Fruit fly (Drosophila melanogaster) whole organism, embryonic: ENCODE data around the gene CG2120.

Experiments used
- Antp ChIP-seq: fragments of 200-800 bp; sonication (Bioruptor generic); optimal IDR thresholded peaks from 3 replicates; lab custom pipeline; 2016; ENCODE audit warnings: missing biosample characterization, missing genetic modification characterization
- CG10209 ChIP-seq: fragments of 200-800 bp; sonication (Bioruptor generic); optimal IDR thresholded peaks from 3 replicates; lab custom pipeline; 2017; ENCODE audit warnings: missing biosample characterization, mild to moderate bottlenecking, missing genetic modification characterization, missing genetic modification reagents
- CG10543 ChIP-seq: fragments of 200-800 bp; sonication (Bioruptor generic); optimal IDR thresholded peaks from 3 replicates; lab custom pipeline; 2017; ENCODE audit warnings: missing biosample characterization, mild to moderate bottlenecking, missing genetic modification characterization, moderate library complexity
- CG11560 ChIP-seq: fragments of 200-800 bp; sonication (Bioruptor generic); IDR thresholded peaks from 3 replicates; pipeline ENCODE4 v1.3.6; 2022; ENCODE audit warnings: missing biosample characterization, missing genetic modification characterization
- CG11723 ChIP-seq: fragments of 200-800 bp; sonication (Bioruptor generic); optimal IDR thresholded peaks from 2 replicates; lab custom pipeline; 2017; ENCODE audit warnings: missing biosample characterization, mild to moderate bottlenecking, missing genetic modification characterization
- CG12299 ChIP-seq: fragments of 200-800 bp; sonication (Bioruptor generic); optimal IDR thresholded peaks from 2 replicates; lab custom pipeline; 2018; ENCODE audit warnings: missing biosample characterization, mild to moderate bottlenecking, missing genetic modification characterization
- CG12659 ChIP-seq: fragments of 200-800 bp; sonication (Bioruptor generic); optimal IDR thresholded peaks from 3 replicates; lab custom pipeline; 2017; ENCODE audit warnings: mild to moderate bottlenecking, missing biosample characterization, missing genetic modification reagents, missing genetic modification characterization
- CG12769 ChIP-seq: fragments of 200-800 bp; sonication (Bioruptor generic); optimal IDR thresholded peaks from 2 replicates; lab custom pipeline; 2019; ENCODE audit warnings: missing biosample characterization, mild to moderate bottlenecking, missing genetic modification characterization, moderate library complexity
- CG13296 ChIP-seq: fragments of 200-800 bp; sonication (Bioruptor generic); optimal IDR thresholded peaks from 3 replicates; lab custom pipeline; 2018; ENCODE audit warnings: missing biosample characterization, mild to moderate bottlenecking, missing genetic modification characterization
- CG13775 ChIP-seq: fragments of 200-800 bp; sonication (Bioruptor generic); optimal IDR thresholded peaks from 3 replicates; lab custom pipeline; 2017; ENCODE audit warnings: missing biosample characterization, mild to moderate bottlenecking, missing genetic modification characterization
- CG14710 ChIP-seq: fragments of 200-800 bp; sonication (Bioruptor generic); optimal IDR thresholded peaks from 3 replicates; lab custom pipeline; 2019; ENCODE audit warnings: missing biosample characterization, mild to moderate bottlenecking, missing genetic modification characterization, moderate library complexity
- CG16779 ChIP-seq: fragments of 200-800 bp; sonication (Bioruptor generic); IDR thresholded peaks from 2 replicates; pipeline ENCODE4 v1.3.6; 2022; ENCODE audit warnings: missing biosample characterization, missing genetic modification characterization
- CG18599 ChIP-seq: fragments of 200-800 bp; sonication (Bioruptor generic); optimal IDR thresholded peaks from 3 replicates; lab custom pipeline; 2017; ENCODE audit warnings: missing biosample characterization, missing genetic modification characterization, mild to moderate bottlenecking, moderate library complexity, missing genetic modification reagents
- CG18764 ChIP-seq: fragments of 200-800 bp; sonication (Bioruptor generic); optimal IDR thresholded peaks from 3 replicates; lab custom pipeline; 2016; ENCODE audit warnings: missing biosample characterization, missing genetic modification characterization
- CG2875 ChIP-seq: fragments of 200-800 bp; sonication (Bioruptor generic); optimal IDR thresholded peaks from 2 replicates; lab custom pipeline; 2017; ENCODE audit warnings: missing biosample characterization, mild to moderate bottlenecking, missing genetic modification characterization, missing genetic modification reagents
- CG2889 ChIP-seq: fragments of 200-800 bp; sonication (Bioruptor generic); IDR thresholded peaks from 3 replicates; pipeline ENCODE4 v1.3.6; 2022; ENCODE audit warnings: missing biosample characterization, missing genetic modification characterization
- CG3281 ChIP-seq: fragments of 200-800 bp; sonication (Bioruptor generic); optimal IDR thresholded peaks from 3 replicates; lab custom pipeline; 2017; ENCODE audit warnings: missing biosample characterization, mild to moderate bottlenecking, missing genetic modification characterization
- CG4617 ChIP-seq: fragments of 200-800 bp; sonication (Bioruptor generic); optimal IDR thresholded peaks from 3 replicates; lab custom pipeline; 2016; ENCODE audit warnings: missing biosample characterization, missing genetic modification characterization, borderline replicate concordance
- CG4707 ChIP-seq: fragments of 200-800 bp; sonication (Bioruptor generic); optimal IDR thresholded peaks from 2 replicates; lab custom pipeline; 2018; ENCODE audit warnings: missing biosample characterization, mild to moderate bottlenecking, missing genetic modification characterization, moderate library complexity
- CG4820 ChIP-seq: fragments of 200-800 bp; sonication (Bioruptor generic); optimal IDR thresholded peaks from 3 replicates; lab custom pipeline; 2016; ENCODE audit warnings: missing biosample characterization, missing genetic modification characterization
- CG6654 ChIP-seq: fragments of 200-800 bp; sonication (Bioruptor generic); optimal IDR thresholded peaks from 2 replicates; lab custom pipeline; 2017; ENCODE audit warnings: missing biosample characterization, mild to moderate bottlenecking, missing genetic modification characterization
- CG7372 ChIP-seq: fragments of 200-800 bp; sonication (Bioruptor generic); IDR thresholded peaks from 2 replicates; pipeline ENCODE4 v1.3.6; 2022; ENCODE audit warnings: missing biosample characterization, missing genetic modification characterization
- CG7786 ChIP-seq: fragments of 200-800 bp; sonication (Bioruptor generic); optimal IDR thresholded peaks from 2 replicates; lab custom pipeline; 2016; ENCODE audit warnings: missing biosample characterization, missing genetic modification characterization
- CG8388 ChIP-seq: fragments of 200-800 bp; sonication (Bioruptor generic); optimal IDR thresholded peaks from 2 replicates; lab custom pipeline; 2019; ENCODE audit warnings: missing biosample characterization, mild to moderate bottlenecking, missing genetic modification characterization, moderate library complexity
- CG8944 ChIP-seq: fragments of 200-800 bp; sonication (Bioruptor generic); optimal IDR thresholded peaks from 3 replicates; lab custom pipeline; 2016; ENCODE audit warnings: missing biosample characterization, missing genetic modification characterization
- CG9727 ChIP-seq: fragments of 200-800 bp; sonication (Bioruptor generic); optimal IDR thresholded peaks from 3 replicates; lab custom pipeline; 2017; ENCODE audit warnings: missing biosample characterization, mild to moderate bottlenecking, missing genetic modification characterization
- Camta ChIP-seq: fragments of 200-800 bp; sonication (Bioruptor generic); optimal IDR thresholded peaks from 2 replicates; lab custom pipeline; 2016; ENCODE audit warnings: missing biosample characterization, missing genetic modification characterization
- Doc3 ChIP-seq: fragments of 200-800 bp; sonication (Bioruptor generic); IDR thresholded peaks from 3 replicates; pipeline ENCODE4 v1.3.6; 2022; ENCODE audit warnings: missing biosample characterization, missing genetic modification characterization; ENCODE audit not compliant: partially characterized antibody
- Elba2 ChIP-seq: fragments of 200-800 bp; sonication (Bioruptor generic); optimal IDR thresholded peaks from 3 replicates; lab custom pipeline; 2016; ENCODE audit warnings: missing biosample characterization, missing genetic modification characterization
- Gug ChIP-seq: fragments of 200-800 bp; sonication (Bioruptor generic); IDR thresholded peaks from 4 replicates; pipeline ENCODE4 v1.3.6; 2022; ENCODE audit warnings: missing biosample characterization, missing genetic modification characterization
- HmgZ ChIP-seq: fragments of 200-800 bp; sonication (Bioruptor generic); optimal IDR thresholded peaks from 2 replicates; lab custom pipeline; 2018; ENCODE audit warnings: missing biosample characterization, mild to moderate bottlenecking, missing genetic modification characterization
- Hr39 ChIP-seq: fragments of >200 bp; optimal IDR thresholded peaks from 2 replicates; lab custom pipeline; 2017
- Nf-YA ChIP-seq: fragments of 200-800 bp; sonication (Bioruptor generic); IDR thresholded peaks from 2 replicates; pipeline ENCODE4 v1.3.6; 2022; ENCODE audit warnings: missing biosample characterization, missing genetic modification characterization
- Optix ChIP-seq: fragments of 200-800 bp; sonication (Bioruptor generic); IDR thresholded peaks from 3 replicates; pipeline ENCODE4 v1.3.6; 2022; ENCODE audit warnings: missing biosample characterization, missing genetic modification characterization
- Sox100B ChIP-seq: fragments of 200-800 bp; sonication (Bioruptor generic); optimal IDR thresholded peaks from 3 replicates; lab custom pipeline; 2018; ENCODE audit warnings: missing biosample characterization, mild to moderate bottlenecking, missing genetic modification characterization
- Taf1 ChIP-seq: fragments of 200-800 bp; sonication (Bioruptor generic); IDR thresholded peaks from 2 replicates; pipeline ENCODE4 v1.3.6; 2022; ENCODE audit warnings: missing biosample characterization, missing genetic modification characterization
- YL-1 ChIP-seq: fragments of 200-800 bp; sonication (Bioruptor generic); optimal IDR thresholded peaks from 3 replicates; lab custom pipeline; 2017; ENCODE audit warnings: missing biosample characterization, mild to moderate bottlenecking, missing genetic modification characterization
- ac ChIP-seq: fragments of 200-800 bp; sonication (Bioruptor generic); optimal IDR thresholded peaks from 3 replicates; lab custom pipeline; 2017; ENCODE audit warnings: missing biosample characterization, mild to moderate bottlenecking, missing genetic modification characterization
- ara ChIP-seq: fragments of 200-800 bp; sonication (Bioruptor generic); IDR thresholded peaks from 2 replicates; pipeline ENCODE4 v1.3.6; 2022; ENCODE audit warnings: missing biosample characterization, missing genetic modification characterization
- cwo ChIP-seq: fragments of 200-800 bp; sonication (Bioruptor generic); optimal IDR thresholded peaks from 3 replicates; lab custom pipeline; 2017; ENCODE audit warnings: missing biosample characterization, missing genetic modification characterization, mild to moderate bottlenecking, moderate library complexity, missing genetic modification reagents
- dimm ChIP-seq: fragments of 200-800 bp; sonication (Bioruptor generic); IDR thresholded peaks from 2 replicates; pipeline ENCODE4 v1.3.6; 2022; ENCODE audit warnings: missing biosample characterization, missing genetic modification characterization
- grau ChIP-seq: fragments of 200-800 bp; optimal IDR thresholded peaks from 3 replicates; lab custom pipeline; 2019; ENCODE audit warnings: missing biosample characterization, mild to moderate bottlenecking, missing genetic modification characterization, moderate library complexity
- kah ChIP-seq: fragments of 200-800 bp; sonication (Bioruptor generic); optimal IDR thresholded peaks from 2 replicates; lab custom pipeline; 2018; ENCODE audit warnings: missing biosample characterization, mild to moderate bottlenecking, missing genetic modification characterization
- kni ChIP-seq: fragments of 200-800 bp; sonication (Bioruptor generic); optimal IDR thresholded peaks from 3 replicates; lab custom pipeline; 2017; ENCODE audit warnings: mild to moderate bottlenecking, missing biosample characterization, missing genetic modification reagents, missing genetic modification characterization
- mld ChIP-seq: fragments of 200-800 bp; sonication (Bioruptor generic); IDR thresholded peaks from 3 replicates; pipeline ENCODE4 v1.3.6; 2022; ENCODE audit warnings: missing biosample characterization, missing genetic modification characterization; ENCODE audit not compliant: partially characterized antibody
- pzg ChIP-seq: fragments of 200-800 bp; sonication (Bioruptor generic); optimal IDR thresholded peaks from 3 replicates; lab custom pipeline; 2018; ENCODE audit warnings: missing biosample characterization, mild to moderate bottlenecking, missing genetic modification characterization, moderate library complexity
- scrt ChIP-seq: fragments of 200-800 bp; sonication (Bioruptor generic); optimal IDR thresholded peaks from 2 replicates; lab custom pipeline; 2018; ENCODE audit warnings: missing biosample characterization, mild to moderate bottlenecking, missing genetic modification characterization, moderate library complexity
- sr ChIP-seq: fragments of 200-800 bp; sonication (Bioruptor generic); IDR thresholded peaks from 3 replicates; pipeline ENCODE4 v1.3.6; 2022; ENCODE audit warnings: missing biosample characterization, missing genetic modification characterization
- stc ChIP-seq: fragments of 200-800 bp; sonication (Bioruptor generic); IDR thresholded peaks from 2 replicates; pipeline ENCODE4 v1.3.6; 2022; ENCODE audit warnings: missing biosample characterization, missing genetic modification characterization
- sug ChIP-seq: fragments of 200-800 bp; optimal IDR thresholded peaks from 2 replicates; lab custom pipeline; 2019; ENCODE audit warnings: missing biosample characterization, mild to moderate bottlenecking, missing genetic modification characterization, moderate library complexity
- wek ChIP-seq: fragments of 200-800 bp; sonication (Bioruptor generic); optimal IDR thresholded peaks from 3 replicates; lab custom pipeline; 2018; ENCODE audit warnings: missing biosample characterization, mild to moderate bottlenecking, missing genetic modification characterization, moderate library complexity

The CG2120 gene

DNA sequence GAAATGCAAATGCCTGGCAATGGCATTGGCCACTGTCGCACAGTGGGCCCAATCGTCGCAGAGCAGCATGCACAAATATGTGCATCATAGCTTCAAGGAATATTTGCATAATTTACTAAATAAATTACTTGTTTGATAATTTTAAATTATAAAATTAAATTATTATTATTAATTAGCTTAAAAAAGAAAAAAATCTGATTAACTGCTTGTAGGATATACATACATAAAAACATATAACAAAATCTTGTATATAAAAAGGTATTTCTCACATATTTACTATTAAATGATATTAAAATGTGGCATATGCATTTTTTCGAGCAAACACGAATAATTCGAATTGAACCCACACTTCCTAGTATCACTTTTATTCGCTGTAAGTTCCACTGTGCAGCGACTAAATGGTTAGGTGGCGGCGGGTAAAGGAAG, 10.4 kb upstream of the CG2120 start (continued):
- peak; percentile 39; the same call in 1 of the 2 replicates for TF ChIP-seq dimm (GFP tag; lab: Robert Waterston, UW)
- peak; percentile 30 for TF ChIP-seq kah (GFP tag; lab: Kevin White, UChicago)
- no peak for TF ChIP-seq sug (tag; lab: Kevin White, UChicago)
- TF ChIP-seq CG11723 (GFP tag; lab: Kevin White, UChicago): peak; percentile 13
- TF ChIP-seq CG4820 (GFP tag; lab: Kevin White, UChicago): peak; percentile 24
- no peak for TF ChIP-seq ac
- TF ChIP-seq CG14710 (tag; lab: Kevin White, UChicago): peak; percentile 55
- peak; percentile 41 for TF ChIP-seq CG2875 (GFP tag; lab: Kevin White, UChicago)
- no peak for TF ChIP-seq CG8944
- no peak for TF ChIP-seq CG12299
- TF ChIP-seq Doc3: no peak
- TF ChIP-seq Optix: 0 out of 3 replicates have a peak, but pooled peaks have one; percentile 41
- peak; percentile 54; the same call in 1 of the 2 replicates for TF ChIP-seq stc (GFP tag; lab: Robert Waterston, UW)
- peak; percentile 15 for TF ChIP-seq CG3281 (GFP tag; lab: Kevin White, UChicago)
- no peak; the same call in 1 of the 2 replicates for TF ChIP-seq CG7372 (GFP tag; lab: Robert Waterston, UW)
- no peak for TF ChIP-seq wek
- no peak for TF ChIP-seq YL-1 (GFP tag; lab: Kevin White, UChicago)
- no peak for TF ChIP-seq sr (GFP tag; lab: Robert Waterston, UW)
- peak; percentile 28 for TF ChIP-seq CG13296 (GFP tag; lab: Kevin White, UChicago)
- TF ChIP-seq CG11560: no peak
- TF ChIP-seq CG4617 (GFP tag; lab: Kevin White, UChicago): no peak
- peak; percentile 4 for TF ChIP-seq cwo
- TF ChIP-seq Gug: peak; percentile 34; the same call in 1 of the 4 replicates
- TF ChIP-seq Elba2 (GFP tag; lab: Kevin White, UChicago): no peak
- peak; percentile 83 for TF ChIP-seq Sox100B (GFP tag; lab: Kevin White, UChicago)
- no peak for TF ChIP-seq CG16779
- TF ChIP-seq CG12769 (tag; lab: Kevin White, UChicago): no peak
- TF ChIP-seq CG2889 (GFP tag; lab: Robert Waterston, UW): no peak
- TF ChIP-seq CG10543 (GFP tag; lab: Kevin White, UChicago): no peak
- no peak for TF ChIP-seq ara (GFP tag; lab: Robert Waterston, UW)
- no peak for TF ChIP-seq CG7786 (GFP tag; lab: Kevin White, UChicago)
- peak; percentile 59 for TF ChIP-seq grau (tag; lab: Kevin White, UChicago)
- TF ChIP-seq scrt (GFP tag; lab: Kevin White, UChicago): no peak
- TF ChIP-seq CG12659 (GFP tag; lab: Kevin White, UChicago): peak; percentile 28
- TF ChIP-seq CG10209: peak; percentile 62
- TF ChIP-seq mld (GFP tag; lab: Robert Waterston, UW): no peak
- no peak for TF ChIP-seq Nf-YA (GFP tag; lab: Robert Waterston, UW)
- peak; percentile 38 for TF ChIP-seq CG6654
- TF ChIP-seq CG18599 (GFP tag; lab: Kevin White, UChicago): no peak
- TF ChIP-seq Camta (GFP tag; lab: Kevin White, UChicago): no peak
- no peak for TF ChIP-seq kni
- no peak for TF ChIP-seq pzg (GFP tag; lab: Kevin White, UChicago)
- TF ChIP-seq Hr39 (lab: Kevin White, UChicago): no peak
- TF ChIP-seq Antp: no peak
- no peak for TF ChIP-seq HmgZ (tag; lab: Kevin White, UChicago)
- no peak for TF ChIP-seq CG18764 (GFP tag; lab: Kevin White, UChicago)
- TF ChIP-seq CG13775 (GFP tag; lab: Kevin White, UChicago): peak; percentile 43
- TF ChIP-seq CG4707 (GFP tag; lab: Kevin White, UChicago): peak; percentile 68
- peak; percentile 53 for TF ChIP-seq CG9727 (GFP tag; lab: Kevin White, UChicago)
- no peak for TF ChIP-seq Taf1 (GFP tag; lab: Robert Waterston, UW)
- TF ChIP-seq CG8388 (GFP tag; lab: Kevin White, UChicago): peak; percentile 62
